Worm (Caenorhabditis elegans): ENCODE data around the gene F54C9.9.

ce11 chrII:8554568-8554967 lies 23.3 kb upstream of the F54C9.9 start:
- no peak for TF ChIP-seq blmp-1 (tag; optimal IDR thresholded peaks at IDR 0.05; ENCODE audit: insufficient read depth)
- TF ChIP-seq sma-9 (GFP tag; optimal IDR thresholded peaks at IDR 0.05) = no peak
- TF ChIP-seq sma-9 (tag; optimal IDR thresholded peaks at IDR 0.05) = no peak
- no peak for TF ChIP-seq ztf-4 (tag; optimal IDR thresholded peaks at IDR 0.05)
- TF ChIP-seq elt-3 (tag; optimal IDR thresholded peaks at IDR 0.05) = no peak
- TF ChIP-seq lin-11 (tag; optimal IDR thresholded peaks at IDR 0.05) = no peak
- TF ChIP-seq nhr-25 (tag; optimal IDR thresholded peaks at IDR 0.05) = no peak
- no peak for TF ChIP-seq unc-62 (GFP tag; optimal IDR thresholded peaks at IDR 0.05)
